Worm (Caenorhabditis elegans) whole organism, young adult: Measurements from ENCODE around the gene F42A6.2.

Experiments
- K12H6.12 ChIP-seq: fragments of 200-800 bp; sonication (Bioruptor generic); optimal IDR thresholded peaks from 2 replicates; lab custom pipeline; 2018; ENCODE audit warnings: mild to moderate bottlenecking, missing genetic modification characterization, missing compliant biosample characterization
- attf-6 ChIP-seq: fragments of 200-800 bp; sonication (Bioruptor generic); IDR thresholded peaks from 2 replicates; pipeline ENCODE4 v1.3.6; 2022; ENCODE audit warnings: missing genetic modification reagents, missing genetic modification characterization, missing compliant biosample characterization
- lin-35 ChIP-seq, 3 experiments: fragments of 150-350 bp in 2 of 3; sonication (generic microtip) in 1 of 3; optimal IDR thresholded peaks; 2 replicates each; lab custom pipeline; 2014 to 2018; ENCODE audit warnings: missing biosample characterization in 3 of 3, missing genetic modification characterization in 3 of 3, missing genetic modification reagents in 3 of 3
- lir-1 ChIP-seq: fragments of 200-800 bp; sonication (Bioruptor generic); conservative IDR thresholded peaks from 2 replicates; pipeline ENCODE4 v1.3.6; 2022; ENCODE audit warnings: missing genetic modification reagents, missing genetic modification characterization, missing compliant biosample characterization
- sea-2 ChIP-seq: fragments of 200-800 bp; sonication (Bioruptor generic); IDR thresholded peaks from 2 replicates; pipeline ENCODE4 v1.3.6; 2022; ENCODE audit warnings: missing genetic modification characterization, missing compliant biosample characterization
- sptf-2 ChIP-seq: fragments of 200-800 bp; sonication (Bioruptor generic); optimal IDR thresholded peaks from 2 replicates; lab custom pipeline; 2018; ENCODE audit warnings: mild to moderate bottlenecking, missing genetic modification characterization, missing compliant biosample characterization

ce11 chrIV:3384593-3384992 is 43.3 kb downstream of the F42A6.2 start:
- TF ChIP-seq attf-6 (GFP tag; lab: Robert Waterston, UW), result no peak
- TF ChIP-seq sea-2 (GFP tag; lab: Robert Waterston, UW), result no peak
- TF ChIP-seq sptf-2, result no peak
- TF ChIP-seq K12H6.12 (tag; lab: Kevin White, UChicago), result peak; percentile 86
- peak in 1 of 3 experiments; percentile 65 for TF ChIP-seq lin-35 (GFP tag; optimal IDR thresholded peaks at IDR 0.05; lab: Kevin White, UChicago)
- TF ChIP-seq lir-1 (GFP tag; lab: Robert Waterston, UW), result peak; percentile 67
